Fruit fly (Drosophila melanogaster) whole organism, pupa: Measurements from ENCODE around the gene Or9a.

Experiments
- CG10348 ChIP-seq: fragments of 200-800 bp; sonication (Bioruptor generic); IDR thresholded peaks from 2 replicates; pipeline ENCODE4 v1.3.6; 2022; ENCODE audit warnings: missing biosample characterization, missing genetic modification characterization
- CG12605 ChIP-seq: fragments of 200-800 bp; sonication (Bioruptor generic); IDR thresholded peaks from 2 replicates; pipeline ENCODE4 v1.3.6; 2022; ENCODE audit warnings: missing biosample characterization, missing genetic modification characterization
- CG13204 ChIP-seq: fragments of 200-800 bp; sonication (Bioruptor generic); optimal IDR thresholded peaks from 2 replicates; lab custom pipeline; 2018; ENCODE audit warnings: missing biosample characterization, mild to moderate bottlenecking, missing genetic modification characterization, moderate library complexity
- CG14655 ChIP-seq: fragments of 200-800 bp; sonication (Bioruptor generic); optimal IDR thresholded peaks from 3 replicates; lab custom pipeline; 2017; ENCODE audit warnings: mild to moderate bottlenecking, missing biosample characterization, missing genetic modification reagents, missing genetic modification characterization
- CG15710 ChIP-seq: fragments of 200-800 bp; sonication (Bioruptor generic); optimal IDR thresholded peaks from 2 replicates; lab custom pipeline; 2018; ENCODE audit warnings: missing biosample characterization, mild to moderate bottlenecking, missing genetic modification characterization, moderate library complexity
- CG17806 ChIP-seq: fragments of 200-800 bp; sonication (Bioruptor generic); optimal IDR thresholded peaks from 2 replicates; lab custom pipeline; 2018; ENCODE audit warnings: missing biosample characterization, mild to moderate bottlenecking, missing genetic modification characterization, moderate library complexity
- CG32121 ChIP-seq: fragments of 200-800 bp; sonication (Bioruptor generic); IDR thresholded peaks from 2 replicates; pipeline ENCODE4 v1.3.6; 2022; ENCODE audit warnings: missing biosample characterization, missing genetic modification characterization
- CG34367 ChIP-seq: fragments of 200-800 bp; sonication (Bioruptor generic); optimal IDR thresholded peaks from 2 replicates; lab custom pipeline; 2018; ENCODE audit warnings: missing biosample characterization, mild to moderate bottlenecking, missing genetic modification characterization
- CG4496 ChIP-seq: fragments of 200-800 bp; sonication (Bioruptor generic); IDR thresholded peaks from 3 replicates; pipeline ENCODE4 v1.3.6; 2022; ENCODE audit warnings: missing biosample characterization, missing genetic modification characterization
- CG8159 ChIP-seq: fragments of 200-800 bp; sonication (Bioruptor generic); optimal IDR thresholded peaks from 3 replicates; lab custom pipeline; 2018; ENCODE audit warnings: missing biosample characterization, mild to moderate bottlenecking, missing genetic modification characterization, moderate library complexity
- CG8301 ChIP-seq: fragments of 200-800 bp; sonication (Bioruptor generic); optimal IDR thresholded peaks from 2 replicates; lab custom pipeline; 2018; ENCODE audit warnings: missing biosample characterization, mild to moderate bottlenecking, missing genetic modification characterization
- CG9948 ChIP-seq: fragments of 200-800 bp; sonication (Bioruptor generic); optimal IDR thresholded peaks from 2 replicates; lab custom pipeline; 2018; ENCODE audit warnings: missing biosample characterization, mild to moderate bottlenecking, missing genetic modification characterization, moderate library complexity
- D1 ChIP-seq: fragments of 200-800 bp; sonication (Bioruptor generic); optimal IDR thresholded peaks from 2 replicates; lab custom pipeline; 2018; ENCODE audit warnings: missing biosample characterization, mild to moderate bottlenecking, missing genetic modification characterization, moderate library complexity
- EcR ChIP-seq: fragments of 200-800 bp; sonication (Bioruptor generic); optimal IDR thresholded peaks from 3 replicates; lab custom pipeline; 2019; ENCODE audit warnings: missing biosample characterization, missing genetic modification characterization, mild to moderate bottlenecking, moderate library complexity, missing genetic modification reagents
- Ets98B ChIP-seq: fragments of 200-800 bp; sonication (Bioruptor generic); IDR thresholded peaks from 2 replicates; pipeline ENCODE4 v1.3.6; 2022; ENCODE audit warnings: missing biosample characterization, missing genetic modification characterization
- Pif1A ChIP-seq: fragments of 200-800 bp; sonication (Bioruptor generic); optimal IDR thresholded peaks from 3 replicates; lab custom pipeline; 2016; ENCODE audit warnings: missing biosample characterization, missing genetic modification characterization
- Pif1B ChIP-seq: fragments of 200-800 bp; sonication (Bioruptor generic); optimal IDR thresholded peaks from 3 replicates; lab custom pipeline; 2016; ENCODE audit warnings: missing biosample characterization, missing genetic modification characterization
- Snoo ChIP-seq: fragments of 200-800 bp; sonication (Bioruptor generic); optimal IDR thresholded peaks from 3 replicates; lab custom pipeline; 2017; ENCODE audit warnings: missing biosample characterization, mild to moderate bottlenecking, missing genetic modification characterization, inconsistent platforms
- fd96Ca ChIP-seq: fragments of 200-800 bp; sonication (Bioruptor generic); IDR thresholded peaks from 3 replicates; pipeline ENCODE4 v1.3.6; 2022; ENCODE audit warnings: missing biosample characterization, missing genetic modification characterization
- gl ChIP-seq: fragments of 200-800 bp; sonication (Bioruptor generic); optimal IDR thresholded peaks from 2 replicates; lab custom pipeline; 2018; ENCODE audit warnings: missing biosample characterization, mild to moderate bottlenecking, missing genetic modification characterization
- rn ChIP-seq: fragments of 200-800 bp; sonication (Bioruptor generic); IDR thresholded peaks from 2 replicates; pipeline ENCODE4 v1.3.6; 2022; ENCODE audit warnings: missing biosample characterization, missing genetic modification characterization

The Or9a gene

DNA sequence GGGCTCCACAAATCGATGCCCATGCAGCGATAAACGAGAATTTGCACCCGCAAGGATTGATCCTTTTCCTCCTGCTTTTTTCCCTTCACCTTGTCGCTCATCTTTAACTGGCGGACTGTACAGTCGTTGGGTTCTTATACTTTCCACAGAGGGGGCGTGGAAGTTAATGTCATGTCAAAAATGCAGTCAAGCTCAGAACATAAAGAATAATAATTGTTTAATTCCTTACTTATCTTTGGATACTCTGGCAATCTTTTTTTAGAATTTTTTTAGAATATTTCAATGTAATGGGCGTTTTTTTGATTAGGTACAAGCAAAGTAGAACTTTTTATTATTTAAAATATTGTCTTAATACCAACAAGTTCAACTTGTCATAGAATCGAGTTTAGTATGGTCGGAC is at the start of gene Or9a:
Gene Or9a, minus strand, starts transcription at position 101 of the 400 bp plus-strand sequence.
- no peak for TF ChIP-seq CG14655 (GFP tag; lab: Kevin White, UChicago)
- no peak for TF ChIP-seq EcR
- no peak for TF ChIP-seq Ets98B (GFP tag; lab: Robert Waterston, UW)
- TF ChIP-seq D1 (tag; lab: Kevin White, UChicago): no peak
- TF ChIP-seq Pif1B (GFP tag; lab: Kevin White, UChicago): no peak
- no peak for TF ChIP-seq CG12605 (GFP tag; lab: Robert Waterston, UW)
- TF ChIP-seq CG34367 (tag; lab: Kevin White, UChicago): no peak
- TF ChIP-seq CG9948: no peak
- TF ChIP-seq fd96Ca (GFP tag; lab: Robert Waterston, UW): no peak

DNA sequence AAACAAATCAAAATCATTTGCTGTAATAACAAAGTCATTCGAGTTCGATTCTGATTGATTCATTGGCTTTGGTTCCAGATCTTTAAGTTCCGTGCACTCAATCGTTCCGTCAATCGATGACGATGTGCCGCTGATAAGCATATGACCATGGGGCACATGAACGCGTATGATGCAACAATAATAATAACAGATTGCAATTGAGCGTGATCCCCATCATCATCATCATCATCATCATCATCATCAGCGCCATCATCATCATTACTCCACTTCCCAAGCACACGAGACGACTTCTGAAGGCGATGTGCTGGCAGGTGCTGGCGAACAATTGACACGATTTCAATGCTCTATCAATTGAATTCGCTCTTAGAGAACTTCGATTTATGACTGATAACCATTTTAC is 36.8 kb upstream of the Or9a start:
- no peak for TF ChIP-seq CG8159 (tag; lab: Kevin White, UChicago)
- no peak for TF ChIP-seq CG9948
- no peak for TF ChIP-seq D1 (tag; lab: Kevin White, UChicago)
- TF ChIP-seq CG8301 (tag; lab: Kevin White, UChicago): no peak
- no peak for TF ChIP-seq fd96Ca (GFP tag; lab: Robert Waterston, UW)
- no peak for TF ChIP-seq CG32121 (GFP tag; lab: Robert Waterston, UW)
- no peak for TF ChIP-seq EcR
- TF ChIP-seq CG17806 (tag; lab: Kevin White, UChicago): no peak
- TF ChIP-seq Pif1B (GFP tag; lab: Kevin White, UChicago): no peak
- TF ChIP-seq gl (tag; lab: Kevin White, UChicago): no peak
- no peak for TF ChIP-seq CG34367 (tag; lab: Kevin White, UChicago)
- TF ChIP-seq CG15710 (tag; lab: Kevin White, UChicago): no peak
- no peak for TF ChIP-seq Ets98B (GFP tag; lab: Robert Waterston, UW)

DNA sequence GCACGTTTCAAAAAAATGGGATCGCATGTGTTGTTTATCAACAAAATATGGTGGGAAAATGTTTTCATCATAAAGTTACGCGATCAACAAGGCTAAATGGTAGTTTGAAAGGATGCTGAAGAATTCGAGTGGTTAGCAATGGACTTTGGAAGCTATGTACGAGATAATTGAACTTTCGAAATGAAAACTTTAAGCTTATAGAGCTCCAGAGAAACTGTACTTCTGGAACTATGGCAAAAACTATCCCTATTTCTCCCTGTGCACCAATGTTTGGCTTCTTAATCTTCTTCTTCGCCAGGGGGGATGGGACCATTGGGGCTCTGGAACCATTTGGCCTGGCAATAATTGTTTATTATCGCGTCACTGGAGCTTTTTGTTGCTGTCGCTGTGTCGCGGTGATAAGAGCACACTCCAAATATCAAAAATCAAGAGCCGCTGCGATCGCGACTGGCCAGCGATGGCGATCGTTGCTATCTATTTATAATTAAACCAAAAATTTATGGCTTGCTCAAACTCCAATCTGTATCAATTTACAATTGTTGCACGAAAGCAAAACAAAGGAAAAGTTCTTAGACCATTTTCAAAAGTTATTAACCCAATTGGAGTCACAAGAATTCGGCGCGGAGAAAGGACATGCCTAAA is 28.6 kb upstream of the Or9a start:
- no peak for TF ChIP-seq Pif1A (GFP tag; lab: Kevin White, UChicago)
- peak; percentile 55 for TF ChIP-seq CG14655 (GFP tag; lab: Kevin White, UChicago)
- TF ChIP-seq fd96Ca (GFP tag; lab: Robert Waterston, UW): peak; percentile 62; the same call in 2 of the 3 replicates
- peak; percentile 29; the same call in 1 of the 3 replicates for TF ChIP-seq CG4496 (GFP tag; lab: Robert Waterston, UW)
- 0 out of 2 replicates have a peak, but pooled peaks have one; percentile 17 for TF ChIP-seq CG32121 (GFP tag; lab: Robert Waterston, UW)
- no peak for TF ChIP-seq Snoo (tag; lab: Kevin White, UChicago)
- peak; percentile 44 for TF ChIP-seq CG8301 (tag; lab: Kevin White, UChicago)

DNA sequence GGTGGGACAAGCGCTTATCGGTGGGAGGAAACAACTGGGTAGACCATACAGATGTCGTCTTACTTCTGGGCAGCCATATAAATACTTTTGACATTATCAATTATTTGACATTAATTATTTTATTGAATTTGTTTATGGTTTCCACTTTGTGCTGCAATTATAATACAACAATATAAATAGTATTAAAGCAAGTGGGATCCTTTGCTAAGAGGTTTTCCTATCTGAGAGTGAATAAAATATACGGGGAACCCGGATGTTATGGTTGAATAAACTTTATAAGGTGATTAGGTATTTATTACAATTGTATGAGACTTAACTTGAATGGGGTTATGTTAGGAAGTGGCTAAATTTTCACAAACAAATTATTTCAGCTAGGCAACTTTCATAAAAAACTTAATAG is 27.6 kb upstream of the Or9a start, which contains the start of gene CG32687:
Gene CG32687, minus strand, starts transcription at position 101 of the 400 bp plus-strand sequence.
- TF ChIP-seq Snoo (tag; lab: Kevin White, UChicago) (no peak), CG13204 (GFP tag; lab: Kevin White, UChicago) (no peak), CG8159 (tag; lab: Kevin White, UChicago) (no peak), Pif1B (GFP tag; lab: Kevin White, UChicago) (no peak), EcR (no peak), CG34367 (tag; lab: Kevin White, UChicago) (no peak)

DNA sequence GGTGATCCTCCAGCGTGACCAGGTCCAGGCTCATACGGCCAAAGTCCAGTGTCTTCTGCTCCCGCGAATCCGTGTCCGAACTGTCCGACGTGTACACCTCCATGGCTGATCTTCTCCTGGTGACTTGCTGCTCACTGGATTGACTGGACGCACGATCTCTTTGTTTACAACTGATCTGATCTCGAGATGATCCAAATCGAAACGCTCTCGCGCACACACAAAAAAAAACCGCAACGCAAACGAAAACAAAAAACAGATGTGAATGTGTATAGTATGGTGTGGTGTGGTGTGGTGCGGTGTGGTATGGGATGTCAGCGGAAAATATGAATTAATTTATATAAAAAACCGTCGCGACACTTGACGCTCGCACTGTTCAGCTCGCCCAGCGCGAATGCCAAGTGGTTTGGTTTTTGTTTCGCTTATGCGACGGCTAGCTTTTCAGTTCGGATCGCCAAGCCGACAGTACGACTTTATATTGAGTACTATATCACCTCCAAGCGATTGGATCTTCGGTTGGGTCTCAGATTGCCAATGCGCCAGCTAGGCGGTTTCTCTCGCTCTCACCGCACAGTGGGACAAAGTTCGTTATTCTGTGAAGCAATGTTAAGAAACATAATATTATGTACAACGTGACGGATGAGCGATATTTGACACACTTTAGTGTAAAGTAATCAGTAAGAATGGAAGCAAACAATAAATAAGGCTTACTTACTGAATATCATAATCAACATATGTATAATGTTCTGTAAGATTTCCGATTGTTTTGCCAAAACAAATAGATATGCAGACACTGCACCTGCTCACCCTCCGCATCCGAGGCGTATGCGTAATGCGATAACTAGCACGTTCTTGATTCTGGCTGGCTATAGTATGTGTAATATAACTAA is 26.9 kb upstream of the Or9a start:
- peak; percentile 25; the same call in 1 of the 2 replicates for TF ChIP-seq CG32121 (GFP tag; lab: Robert Waterston, UW)
- peak; percentile 50 for TF ChIP-seq CG9948
- peak; percentile 44; the same call in 1 of the 3 replicates for TF ChIP-seq fd96Ca (GFP tag; lab: Robert Waterston, UW)
- peak; percentile 70 for TF ChIP-seq CG15710 (tag; lab: Kevin White, UChicago)
- no peak for TF ChIP-seq rn
- TF ChIP-seq Pif1B (GFP tag; lab: Kevin White, UChicago): peak; percentile 31
- peak; percentile 70 for TF ChIP-seq CG4496 (GFP tag; lab: Robert Waterston, UW)
- TF ChIP-seq Pif1A (GFP tag; lab: Kevin White, UChicago): peak; percentile 76
- peak; percentile 51; the same call in 1 of the 2 replicates for TF ChIP-seq CG12605 (GFP tag; lab: Robert Waterston, UW)
- peak; percentile 62 for TF ChIP-seq CG17806 (tag; lab: Kevin White, UChicago)
- TF ChIP-seq CG8301 (tag; lab: Kevin White, UChicago): peak; percentile 66
- TF ChIP-seq D1 (tag; lab: Kevin White, UChicago): no peak
- peak; percentile 46; the same call in 1 of the 2 replicates for TF ChIP-seq Ets98B (GFP tag; lab: Robert Waterston, UW)
- TF ChIP-seq CG14655 (GFP tag; lab: Kevin White, UChicago): peak; percentile 73
- TF ChIP-seq CG8159 (tag; lab: Kevin White, UChicago): peak; percentile 77
- TF ChIP-seq EcR: peak; percentile 25
- TF ChIP-seq CG13204 (GFP tag; lab: Kevin White, UChicago): no peak
- TF ChIP-seq Snoo (tag; lab: Kevin White, UChicago): peak; percentile 31
- peak; percentile 46 for TF ChIP-seq gl (tag; lab: Kevin White, UChicago)
- TF ChIP-seq CG34367 (tag; lab: Kevin White, UChicago): peak; percentile 66
- TF ChIP-seq CG10348 (GFP tag; lab: Robert Waterston, UW): no peak
